Worm (Caenorhabditis elegans) whole organism, L2 larva: ENCODE measurements around the gene dpy-6.

Experiments used
- C34F6.9 ChIP-seq: fragments of 150-350 bp; optimal IDR thresholded peaks from 2 replicates; lab custom pipeline; 2014; ENCODE audit warnings: missing biosample characterization, missing genetic modification characterization
- F13H6.1 ChIP-seq: sonication (generic microtip); optimal IDR thresholded peaks from 2 replicates; lab custom pipeline; 2016; ENCODE audit warnings: missing genetic modification characterization, missing compliant biosample characterization
- R02D3.7 ChIP-seq: fragments of 150-350 bp; optimal IDR thresholded peaks from 2 replicates; lab custom pipeline; 2014; ENCODE audit warnings: missing biosample characterization, missing genetic modification characterization
- ZK546.5 ChIP-seq: sonication (generic microtip); optimal IDR thresholded peaks from 2 replicates; lab custom pipeline; 2017; ENCODE audit warnings: missing biosample characterization, missing genetic modification characterization
- alr-1 ChIP-seq: fragments of 150-350 bp; optimal IDR thresholded peaks from 2 replicates; lab custom pipeline; 2014; ENCODE audit warnings: missing biosample characterization, missing genetic modification characterization
- aly-2 ChIP-seq: fragments of 150-350 bp; optimal IDR thresholded peaks from 2 replicates; lab custom pipeline; 2014; ENCODE audit warnings: missing biosample characterization, missing genetic modification characterization
- ama-1 ChIP-seq: fragments of 150-350 bp; optimal IDR thresholded peaks from 2 replicates; lab custom pipeline; 2018; ENCODE audit warnings: inconsistent platforms
- blmp-1 ChIP-seq: sonication (generic microtip); optimal IDR thresholded peaks from 2 replicates; lab custom pipeline; 2017; ENCODE audit warnings: missing genetic modification characterization, mild to moderate bottlenecking, missing compliant biosample characterization, antibody characterized with exemption, moderate library complexity; ENCODE audit not compliant: insufficient read depth
- ceh-82 ChIP-seq: fragments of 150-350 bp; optimal IDR thresholded peaks from 2 replicates; lab custom pipeline; 2014; ENCODE audit warnings: missing biosample characterization, missing genetic modification characterization
- crh-2 ChIP-seq: sonication (generic microtip); optimal IDR thresholded peaks from 2 replicates; lab custom pipeline; 2017; ENCODE audit warnings: missing biosample characterization, missing genetic modification characterization
- dmd-4 ChIP-seq: sonication (generic microtip); optimal IDR thresholded peaks from 2 replicates; lab custom pipeline; 2017; ENCODE audit warnings: missing biosample characterization, missing genetic modification characterization
- egl-27 ChIP-seq: sonication (generic microtip); optimal IDR thresholded peaks from 3 replicates; lab custom pipeline; 2017; ENCODE audit warnings: missing biosample characterization, missing genetic modification reagents, missing genetic modification characterization
- elt-3 ChIP-seq: sonication (generic microtip); optimal IDR thresholded peaks from 2 replicates; lab custom pipeline; 2017; ENCODE audit warnings: missing biosample characterization, missing genetic modification characterization
- gmeb-1 ChIP-seq: fragments of 150-350 bp; optimal IDR thresholded peaks from 2 replicates; lab custom pipeline; 2014; ENCODE audit warnings: missing biosample characterization, missing genetic modification characterization
- lin-11 ChIP-seq: fragments of 150-350 bp; sonication (generic microtip); optimal IDR thresholded peaks from 2 replicates; lab custom pipeline; 2014; ENCODE audit warnings: missing biosample characterization, missing genetic modification characterization, inconsistent platforms, mixed read lengths
- lin-13 ChIP-seq: fragments of 150-350 bp; optimal IDR thresholded peaks from 2 replicates; lab custom pipeline; 2014; ENCODE audit warnings: missing biosample characterization, missing genetic modification reagents, missing genetic modification characterization
- lin-39 ChIP-seq: fragments of 150-350 bp; optimal IDR thresholded peaks from 2 replicates; lab custom pipeline; 2014; ENCODE audit warnings: missing biosample characterization, missing genetic modification reagents, missing genetic modification characterization
- lsy-2 ChIP-seq, 2 experiments: fragments of 150-350 bp in 1 of 2; sonication (generic microtip) in 1 of 2; optimal IDR thresholded peaks; 2 replicates each; lab custom pipeline; 2014 to 2017; ENCODE audit warnings: missing biosample characterization in 2 of 2, missing genetic modification characterization in 2 of 2
- mab-5 ChIP-seq: fragments of 150-350 bp; optimal IDR thresholded peaks from 2 replicates; lab custom pipeline; 2014; ENCODE audit warnings: missing biosample characterization, missing genetic modification characterization
- mbf-1 ChIP-seq: sonication (generic microtip); optimal IDR thresholded peaks from 2 replicates; lab custom pipeline; 2017; ENCODE audit warnings: missing biosample characterization, missing genetic modification characterization
- mdl-1 ChIP-seq, 2 experiments: fragments of 150-350 bp in 1 of 2; sonication (generic microtip) in 1 of 2; optimal IDR thresholded peaks; 2 replicates each; lab custom pipeline; 2017; ENCODE audit warnings: missing biosample characterization in 2 of 2, missing genetic modification characterization in 2 of 2
- nhr-11 ChIP-seq: fragments of 150-350 bp; optimal IDR thresholded peaks from 2 replicates; lab custom pipeline; 2014; ENCODE audit warnings: missing biosample characterization, missing genetic modification characterization
- nhr-12 ChIP-seq: fragments of 150-350 bp; optimal IDR thresholded peaks from 2 replicates; lab custom pipeline; 2014; ENCODE audit warnings: missing biosample characterization, missing genetic modification characterization
- nhr-129 ChIP-seq: fragments of 150-350 bp; optimal IDR thresholded peaks from 2 replicates; lab custom pipeline; 2014; ENCODE audit warnings: missing biosample characterization, missing genetic modification characterization
- nhr-21 ChIP-seq: fragments of 150-350 bp; optimal IDR thresholded peaks from 2 replicates; lab custom pipeline; 2014; ENCODE audit warnings: missing biosample characterization, missing genetic modification characterization
- nhr-23 ChIP-seq: fragments of 150-350 bp; optimal IDR thresholded peaks from 2 replicates; lab custom pipeline; 2014; ENCODE audit warnings: missing biosample characterization, missing genetic modification reagents, missing genetic modification characterization
- nhr-237 ChIP-seq: fragments of 150-350 bp; optimal IDR thresholded peaks from 2 replicates; lab custom pipeline; 2014; ENCODE audit warnings: missing biosample characterization, missing genetic modification characterization
- nhr-25 ChIP-seq: fragments of 150-350 bp; sonication (generic microtip); optimal IDR thresholded peaks from 3 replicates; lab custom pipeline; 2014; ENCODE audit warnings: missing biosample characterization, missing genetic modification characterization
- nhr-6 ChIP-seq: fragments of 150-350 bp; optimal IDR thresholded peaks from 2 replicates; lab custom pipeline; 2014; ENCODE audit warnings: missing biosample characterization, missing genetic modification characterization
- nhr-77 ChIP-seq: fragments of 150-350 bp; optimal IDR thresholded peaks from 2 replicates; lab custom pipeline; 2014; ENCODE audit warnings: missing biosample characterization, missing genetic modification characterization
- peb-1 ChIP-seq: fragments of 150-350 bp; optimal IDR thresholded peaks from 2 replicates; lab custom pipeline; 2014; ENCODE audit warnings: missing biosample characterization, missing genetic modification characterization
- sem-4 ChIP-seq: fragments of 150-350 bp; optimal IDR thresholded peaks from 2 replicates; lab custom pipeline; 2014; ENCODE audit warnings: missing biosample characterization, missing genetic modification reagents, missing genetic modification characterization
- skn-1 ChIP-seq: sonication (generic microtip); optimal IDR thresholded peaks from 2 replicates; lab custom pipeline; 2017; ENCODE audit warnings: missing biosample characterization, missing genetic modification characterization
- sma-3 ChIP-seq: sonication (generic microtip); optimal IDR thresholded peaks from 2 replicates; lab custom pipeline; 2016; ENCODE audit warnings: missing genetic modification reagents, missing genetic modification characterization, missing compliant biosample characterization
- sma-9 ChIP-seq, 2 experiments: fragments of 150-350 bp in 1 of 2; sonication (generic microtip) in 1 of 2; optimal IDR thresholded peaks; 2 replicates each; lab custom pipeline; 2014 to 2016; ENCODE audit warnings: missing genetic modification characterization in 2 of 2, mild to moderate bottlenecking in 1 of 2, missing biosample characterization in 1 of 2, missing compliant biosample characterization in 1 of 2, missing genetic modification reagents in 1 of 2, moderate library complexity in 1 of 2
- snpc-4 ChIP-seq: fragments of 150-350 bp; optimal IDR thresholded peaks from 2 replicates; lab custom pipeline; 2014; ENCODE audit warnings: missing biosample characterization, missing genetic modification characterization
- unc-39 ChIP-seq: fragments of 150-350 bp; optimal IDR thresholded peaks from 2 replicates; lab custom pipeline; 2014; ENCODE audit warnings: missing biosample characterization, missing genetic modification characterization
- unc-55 ChIP-seq: fragments of 150-350 bp; sonication (generic microtip); optimal IDR thresholded peaks from 3 replicates; lab custom pipeline; 2014; ENCODE audit warnings: missing biosample characterization, missing genetic modification reagents, missing genetic modification characterization
- unc-62 ChIP-seq: fragments of 150-350 bp; optimal IDR thresholded peaks from 2 replicates; lab custom pipeline; 2014; ENCODE audit warnings: missing biosample characterization, missing genetic modification reagents, missing genetic modification characterization
- zag-1 ChIP-seq: fragments of 150-350 bp; optimal IDR thresholded peaks from 2 replicates; lab custom pipeline; 2014; ENCODE audit warnings: missing biosample characterization, missing genetic modification characterization
- ztf-1 ChIP-seq: fragments of 200-800 bp; sonication (Bioruptor generic); conservative IDR thresholded peaks from 2 replicates; pipeline ENCODE4 v1.3.6; 2022; ENCODE audit warnings: missing genetic modification characterization, missing compliant biosample characterization
- ztf-4 ChIP-seq: fragments of 150-350 bp; optimal IDR thresholded peaks from 2 replicates; lab custom pipeline; 2014; ENCODE audit warnings: missing biosample characterization, missing genetic modification characterization

dpy-6 gene

DNA sequence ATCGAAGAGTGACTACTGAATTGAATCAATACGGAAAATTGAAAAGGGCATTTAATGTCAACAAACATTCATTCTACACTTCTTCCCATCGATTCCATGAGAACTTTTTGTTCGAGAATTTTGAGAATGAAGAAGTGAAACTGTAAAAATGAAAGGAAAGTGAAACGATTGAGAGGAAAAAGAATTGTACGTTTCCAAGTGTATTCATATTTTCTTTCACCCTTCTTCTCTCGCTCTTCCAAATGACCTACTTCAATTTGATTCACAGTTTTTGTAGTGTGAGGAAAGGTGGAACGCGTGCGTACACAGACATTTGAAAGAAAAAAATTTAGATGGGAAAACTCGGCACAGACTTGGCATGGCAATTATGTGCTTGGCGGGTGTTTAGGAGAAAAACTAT lies 31.2 kb downstream of the dpy-6 start:
- TF ChIP-seq F13H6.1 (tag; lab: Kevin White, UChicago) (no peak), crh-2 (tag; lab: Kevin White, UChicago) (no peak), ztf-1 (GFP tag; lab: Robert Waterston, UW) (no peak), unc-62 (GFP tag; lab: Kevin White, UChicago) (no peak), alr-1 (tag; lab: Kevin White, UChicago) (no peak), unc-39 (no peak), mdl-1 (tag; optimal IDR thresholded peaks at IDR 0.05; lab: Kevin White, UChicago) (no peak), nhr-25 (tag; lab: Kevin White, UChicago) (no peak), ama-1 (lab: Kevin White, UChicago) (no peak), nhr-23 (no peak), lin-11 (tag; lab: Kevin White, UChicago) (no peak)

- TF ChIP-seq unc-62 (GFP tag; lab: Kevin White, UChicago) (no peak), nhr-21 (tag; lab: Kevin White, UChicago) (no peak), alr-1 (tag; lab: Kevin White, UChicago) (no peak), sma-3 (no peak), sem-4 (tag; lab: Kevin White, UChicago) (no peak), egl-27 (no peak), skn-1 (tag; lab: Kevin White, UChicago) (no peak), nhr-6 (tag; lab: Kevin White, UChicago) (no peak), unc-55 (GFP tag; lab: Kevin White, UChicago) (no peak), lin-13 (no peak), C34F6.9 (no peak), dmd-4 (tag; lab: Kevin White, UChicago) (no peak), aly-2 (tag; lab: Kevin White, UChicago) (no peak), blmp-1 (tag; lab: Kevin White, UChicago) (no peak), nhr-77 (tag; lab: Kevin White, UChicago) (no peak), ztf-4 (tag; lab: Kevin White, UChicago) (no peak), nhr-12 (tag; lab: Kevin White, UChicago) (no peak), nhr-25 (tag; lab: Kevin White, UChicago) (no peak), lin-39 (tag; lab: Kevin White, UChicago) (no peak)
Observed at ce11 chrX:8423633-8424032, 31.8 kb downstream of the dpy-6 start, which contains the start of gene tth-1. TSS of gene tth-1 (minus strand) at chrX:8423733.

DNA sequence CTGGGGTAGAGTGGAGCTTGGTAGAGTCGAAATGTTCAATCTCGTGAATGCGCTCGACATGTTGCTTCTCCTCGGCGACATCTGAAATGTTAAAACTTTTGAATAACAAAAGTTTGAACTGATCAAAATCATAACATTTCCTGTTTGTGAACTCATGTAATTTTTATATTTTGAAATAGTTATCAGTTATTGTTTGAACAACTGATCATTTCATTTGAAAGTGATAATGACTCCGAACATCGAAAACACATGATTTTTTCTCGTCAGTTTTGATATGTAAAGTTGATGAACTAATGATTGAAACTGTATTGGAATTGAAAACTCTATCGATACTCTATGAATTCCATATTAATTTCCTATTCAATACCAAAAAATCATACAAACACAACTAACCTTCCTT lies 32.2 kb downstream of the dpy-6 start:
- TF ChIP-seq mab-5 (tag; lab: Kevin White, UChicago) (no peak), skn-1 (tag; lab: Kevin White, UChicago) (no peak), nhr-77 (tag; lab: Kevin White, UChicago) (no peak), peb-1 (tag; lab: Kevin White, UChicago) (no peak), mbf-1 (tag; lab: Kevin White, UChicago) (no peak), egl-27 (no peak), lin-39 (tag; lab: Kevin White, UChicago) (no peak), gmeb-1 (no peak), lin-13 (no peak), unc-55 (GFP tag; lab: Kevin White, UChicago) (no peak), zag-1 (tag; lab: Kevin White, UChicago) (no peak), R02D3.7 (tag; lab: Kevin White, UChicago) (no peak), F13H6.1 (tag; lab: Kevin White, UChicago) (no peak), unc-39 (no peak), ztf-4 (tag; lab: Kevin White, UChicago) (no peak)

ce11 chrX:8422020-8422419 lies 33.4 kb downstream of the dpy-6 start, which contains the start of gene tag-123:
TSS of gene tag-123 (minus strand) at chrX:8422055.
- TF ChIP-seq unc-55 (GFP tag; lab: Kevin White, UChicago): peak; percentile 70
- no peak for TF ChIP-seq nhr-23
- TF ChIP-seq lsy-2 (tag; optimal IDR thresholded peaks at IDR 0.05; lab: Kevin White, UChicago): peak in 1 of 2 experiments; percentile 73
- peak; percentile 56 for TF ChIP-seq nhr-129 (tag; lab: Kevin White, UChicago)
- TF ChIP-seq F13H6.1 (tag; lab: Kevin White, UChicago): peak; percentile 32
- TF ChIP-seq nhr-6 (tag; lab: Kevin White, UChicago): no peak
- TF ChIP-seq ZK546.5 (tag; lab: Kevin White, UChicago): no peak
- TF ChIP-seq sem-4 (tag; lab: Kevin White, UChicago): peak; percentile 52
- peak; percentile 49 for TF ChIP-seq nhr-21 (tag; lab: Kevin White, UChicago)
- no peak for TF ChIP-seq egl-27
- TF ChIP-seq mab-5 (tag; lab: Kevin White, UChicago): peak; percentile 52
- TF ChIP-seq skn-1 (tag; lab: Kevin White, UChicago): no peak
- peak; percentile 77 for TF ChIP-seq R02D3.7 (tag; lab: Kevin White, UChicago)
- TF ChIP-seq nhr-25 (tag; lab: Kevin White, UChicago): peak; percentile 33
- TF ChIP-seq unc-39: no peak
- no peak for TF ChIP-seq unc-62 (GFP tag; lab: Kevin White, UChicago)
- no peak for TF ChIP-seq ztf-1 (GFP tag; lab: Robert Waterston, UW)
- no peak for TF ChIP-seq mdl-1 (tag; optimal IDR thresholded peaks at IDR 0.05; lab: Kevin White, UChicago)
- no peak for TF ChIP-seq mbf-1 (tag; lab: Kevin White, UChicago)
- no peak for TF ChIP-seq ztf-4 (tag; lab: Kevin White, UChicago)
- no peak for TF ChIP-seq nhr-11
- no peak for TF ChIP-seq aly-2 (tag; lab: Kevin White, UChicago)
- peak; percentile 66 for TF ChIP-seq lin-13
- TF ChIP-seq sma-9 (GFP tag; optimal IDR thresholded peaks at IDR 0.05; lab: Kevin White, UChicago): peak; percentile 50
- TF ChIP-seq sma-9 (tag; optimal IDR thresholded peaks at IDR 0.05; lab: Kevin White, UChicago): no peak
- TF ChIP-seq nhr-237 (tag; lab: Kevin White, UChicago): no peak
- no peak for TF ChIP-seq ceh-82
- no peak for TF ChIP-seq elt-3
- TF ChIP-seq alr-1 (tag; lab: Kevin White, UChicago): no peak
- TF ChIP-seq blmp-1 (tag; lab: Kevin White, UChicago): no peak
- peak; percentile 56 for TF ChIP-seq gmeb-1
- peak; percentile 62 for TF ChIP-seq snpc-4 (tag; lab: Kevin White, UChicago)
- no peak for TF ChIP-seq dmd-4 (tag; lab: Kevin White, UChicago)
